Worm (Caenorhabditis elegans) whole organism, mixed stage, embryonic: Measurements from ENCODE around the gene fbxa-199.

Source experiments
- ces-1 ChIP-seq: fragments of 150-350 bp; optimal IDR thresholded peaks from 2 replicates; lab custom pipeline; 2014; ENCODE audit warnings: missing biosample characterization, missing genetic modification reagents, missing genetic modification characterization
- pha-4 ChIP-seq: fragments of 150-350 bp; optimal IDR thresholded peaks from 2 replicates; lab custom pipeline; 2018; ENCODE audit warnings: missing biosample characterization, missing genetic modification reagents, missing genetic modification characterization
- ztf-11 ChIP-seq: fragments of 150-350 bp; optimal IDR thresholded peaks from 2 replicates; lab custom pipeline; 2014; ENCODE audit warnings: missing biosample characterization, missing genetic modification characterization

- TF ChIP-seq pha-4 (tag; lab: Kevin White, UChicago) (no peak), ces-1 (no peak), ztf-11 (tag; lab: Kevin White, UChicago) (no peak)
Observed at ce11 chrV:15406928-15407327, 8.3 kb upstream of the fbxa-199 start, which contains the start of gene srh-257.
